Worm (Caenorhabditis elegans): ENCODE data around the gene F17E9.15.

F17E9.15 gene

ce11 chrIV:8318799-8319198 is 28.4 kb upstream of the F17E9.15 start:
- TF ChIP-seq klf-2 (GFP tag; conservative IDR thresholded peaks at IDR 0.05) (no peak), tab-1 (GFP tag; IDR thresholded peaks at IDR 0.05) (no peak), ztf-23 (GFP tag; IDR thresholded peaks at IDR 0.05) (no peak), cog-1 (tag; optimal IDR thresholded peaks at IDR 0.05) (no peak), ref-1 (GFP tag; conservative IDR thresholded peaks at IDR 0.05) (no peak), med-1 (GFP tag; optimal IDR thresholded peaks at IDR 0.05; ENCODE audit: insufficient read depth) (no peak), ztf-29 (GFP tag; IDR thresholded peaks at IDR 0.05) (no peak), T22C8.4 (GFP tag; IDR thresholded peaks at IDR 0.05) (no peak)

- no peak for TF ChIP-seq cog-1 (tag; optimal IDR thresholded peaks at IDR 0.05)
- TF ChIP-seq flt-1 (GFP tag; IDR thresholded peaks at IDR 0.05) = no peak
- TF ChIP-seq klf-2 (GFP tag; conservative IDR thresholded peaks at IDR 0.05) = no peak
- no peak for TF ChIP-seq ztf-23 (GFP tag; IDR thresholded peaks at IDR 0.05)
- no peak for TF ChIP-seq ref-1 (GFP tag; conservative IDR thresholded peaks at IDR 0.05)
- no peak for TF ChIP-seq med-1 (GFP tag; optimal IDR thresholded peaks at IDR 0.05; ENCODE audit: insufficient read depth)
- TF ChIP-seq ztf-29 (GFP tag; IDR thresholded peaks at IDR 0.05) = no peak
- TF ChIP-seq T22C8.4 (GFP tag; IDR thresholded peaks at IDR 0.05) = no peak
Measured at ce11 chrIV:8325667-8326066, 21.6 kb upstream of the F17E9.15 start, which contains the start of gene F35H10.3. TSS of gene F35H10.3 (plus strand) at chrIV:8325967.

- TF ChIP-seq ref-1 (GFP tag; conservative IDR thresholded peaks at IDR 0.05) (no peak), med-1 (GFP tag; optimal IDR thresholded peaks at IDR 0.05; ENCODE audit: insufficient read depth) (no peak), ztf-23 (GFP tag; IDR thresholded peaks at IDR 0.05) (no peak), cog-1 (tag; optimal IDR thresholded peaks at IDR 0.05) (no peak), klf-2 (GFP tag; conservative IDR thresholded peaks at IDR 0.05) (no peak), tab-1 (GFP tag; IDR thresholded peaks at IDR 0.05) (no peak), ztf-29 (GFP tag; IDR thresholded peaks at IDR 0.05) (no peak), flt-1 (GFP tag; IDR thresholded peaks at IDR 0.05) (no peak)
Measured at ce11 chrIV:8328913-8329312, 18.3 kb upstream of the F17E9.15 start, which contains the start of gene F35H10.2. TSS of gene F35H10.2 (plus strand) at chrIV:8329213.

- no peak for TF ChIP-seq klf-2 (GFP tag; conservative IDR thresholded peaks at IDR 0.05)
- no peak for TF ChIP-seq tab-1 (GFP tag; IDR thresholded peaks at IDR 0.05)
- TF ChIP-seq ztf-29 (GFP tag; IDR thresholded peaks at IDR 0.05) = no peak
- TF ChIP-seq flt-1 (GFP tag; IDR thresholded peaks at IDR 0.05) = no peak
- no peak for TF ChIP-seq med-1 (GFP tag; optimal IDR thresholded peaks at IDR 0.05; ENCODE audit: insufficient read depth)
- no peak for TF ChIP-seq ref-1 (GFP tag; conservative IDR thresholded peaks at IDR 0.05)
- no peak for TF ChIP-seq ztf-23 (GFP tag; IDR thresholded peaks at IDR 0.05)
- no peak for TF ChIP-seq T22C8.4 (GFP tag; IDR thresholded peaks at IDR 0.05)
- no peak for TF ChIP-seq cog-1 (tag; optimal IDR thresholded peaks at IDR 0.05)
Measured at ce11 chrIV:8332526-8332925, 14.7 kb upstream of the F17E9.15 start, which contains the start of gene lys-10. TSS of gene lys-10 (plus strand) at chrIV:8332826.

ce11 chrIV:8333034-8333433 is 14.2 kb upstream of the F17E9.15 start:
- TF ChIP-seq klf-2 (GFP tag; conservative IDR thresholded peaks at IDR 0.05) (no peak), ztf-29 (GFP tag; IDR thresholded peaks at IDR 0.05) (no peak), ref-1 (GFP tag; conservative IDR thresholded peaks at IDR 0.05) (no peak), cog-1 (tag; optimal IDR thresholded peaks at IDR 0.05) (no peak), flt-1 (GFP tag; IDR thresholded peaks at IDR 0.05) (no peak), ztf-23 (GFP tag; IDR thresholded peaks at IDR 0.05) (no peak), tab-1 (GFP tag; IDR thresholded peaks at IDR 0.05) (no peak), T22C8.4 (GFP tag; IDR thresholded peaks at IDR 0.05) (no peak), med-1 (GFP tag; optimal IDR thresholded peaks at IDR 0.05; ENCODE audit: insufficient read depth) (no peak)

- no peak for TF ChIP-seq ztf-23 (GFP tag; IDR thresholded peaks at IDR 0.05)
- no peak for TF ChIP-seq klf-2 (GFP tag; conservative IDR thresholded peaks at IDR 0.05)
- TF ChIP-seq T22C8.4 (GFP tag; IDR thresholded peaks at IDR 0.05) = no peak
- TF ChIP-seq ref-1 (GFP tag; conservative IDR thresholded peaks at IDR 0.05) = no peak
- no peak for TF ChIP-seq tab-1 (GFP tag; IDR thresholded peaks at IDR 0.05)
- no peak for TF ChIP-seq flt-1 (GFP tag; IDR thresholded peaks at IDR 0.05)
- TF ChIP-seq cog-1 (tag; optimal IDR thresholded peaks at IDR 0.05) = no peak
- TF ChIP-seq med-1 (GFP tag; optimal IDR thresholded peaks at IDR 0.05; ENCODE audit: insufficient read depth) = no peak
- no peak for TF ChIP-seq ztf-29 (GFP tag; IDR thresholded peaks at IDR 0.05)
Measured at ce11 chrIV:8333554-8333953, 13.7 kb upstream of the F17E9.15 start.

- no peak for TF ChIP-seq cog-1 (tag; optimal IDR thresholded peaks at IDR 0.05)
- TF ChIP-seq med-1 (GFP tag; optimal IDR thresholded peaks at IDR 0.05; ENCODE audit: insufficient read depth) = no peak
- no peak for TF ChIP-seq ref-1 (GFP tag; conservative IDR thresholded peaks at IDR 0.05)
- TF ChIP-seq klf-2 (GFP tag; conservative IDR thresholded peaks at IDR 0.05) = no peak
- TF ChIP-seq flt-1 (GFP tag; IDR thresholded peaks at IDR 0.05) = no peak
- no peak for TF ChIP-seq tab-1 (GFP tag; IDR thresholded peaks at IDR 0.05)
- no peak for TF ChIP-seq ztf-23 (GFP tag; IDR thresholded peaks at IDR 0.05)
- TF ChIP-seq T22C8.4 (GFP tag; IDR thresholded peaks at IDR 0.05) = no peak
- TF ChIP-seq ztf-29 (GFP tag; IDR thresholded peaks at IDR 0.05) = no peak
Measured at ce11 chrIV:8333954-8333987, 13.4 kb upstream of the F17E9.15 start, which contains the start of gene his-31. TSS of gene his-31 (minus strand) at chrIV:8333983.

- TF ChIP-seq tab-1 (GFP tag; IDR thresholded peaks at IDR 0.05) (no peak), flt-1 (GFP tag; IDR thresholded peaks at IDR 0.05) (peak; percentile 86), cog-1 (tag; optimal IDR thresholded peaks at IDR 0.05) (peak; percentile 87), ztf-29 (GFP tag; IDR thresholded peaks at IDR 0.05) (peak; percentile 14; the same call in 1 of the 2 replicates)
Measured at ce11 chrIV:8333988-8334863, 13.0 kb upstream of the F17E9.15 start, which contains the start of gene his-32. TSS of gene his-32 (plus strand) at chrIV:8334305.

- TF ChIP-seq med-1 (GFP tag; optimal IDR thresholded peaks at IDR 0.05; ENCODE audit: insufficient read depth) (no peak), klf-2 (GFP tag; conservative IDR thresholded peaks at IDR 0.05) (no peak), ref-1 (GFP tag; conservative IDR thresholded peaks at IDR 0.05) (no peak), cog-1 (tag; optimal IDR thresholded peaks at IDR 0.05) (no peak), ztf-29 (GFP tag; IDR thresholded peaks at IDR 0.05) (no peak), flt-1 (GFP tag; IDR thresholded peaks at IDR 0.05) (no peak), ztf-23 (GFP tag; IDR thresholded peaks at IDR 0.05) (no peak), tab-1 (GFP tag; IDR thresholded peaks at IDR 0.05) (no peak), T22C8.4 (GFP tag; IDR thresholded peaks at IDR 0.05) (no peak)
Measured at ce11 chrIV:8339636-8340035, 7.6 kb upstream of the F17E9.15 start, which contains the start of gene lgc-6. TSS of gene lgc-6 (plus strand) at chrIV:8339936.
